Fruit fly (Drosophila melanogaster) whole organism, embryonic: Measurements from ENCODE around the gene CG32599.

Experiments used
- Antp ChIP-seq: fragments of 200-800 bp; sonication (Bioruptor generic); optimal IDR thresholded peaks from 3 replicates; lab custom pipeline; 2016; ENCODE audit warnings: missing biosample characterization, missing genetic modification characterization
- Atf-2 ChIP-seq: fragments of 200-800 bp; sonication (Bioruptor generic); optimal IDR thresholded peaks from 2 replicates; lab custom pipeline; 2016; ENCODE audit warnings: missing biosample characterization, missing genetic modification characterization
- CG10654 ChIP-seq: fragments of 200-800 bp; sonication (Bioruptor generic); optimal IDR thresholded peaks from 2 replicates; lab custom pipeline; 2016; ENCODE audit warnings: missing biosample characterization, missing genetic modification characterization
- CG10959 ChIP-seq: fragments of 200-800 bp; sonication (Bioruptor generic); IDR thresholded peaks from 2 replicates; pipeline ENCODE4 v1.3.6; 2022; ENCODE audit warnings: missing biosample characterization, missing genetic modification characterization
- CG13894 ChIP-seq: fragments of 200-800 bp; sonication (Bioruptor generic); optimal IDR thresholded peaks from 3 replicates; lab custom pipeline; 2018; ENCODE audit warnings: missing biosample characterization, mild to moderate bottlenecking, missing genetic modification characterization, moderate library complexity
- CG14014 ChIP-seq: fragments of 200-800 bp; sonication (Bioruptor generic); IDR thresholded peaks from 2 replicates; pipeline ENCODE4 v1.3.6; 2022; ENCODE audit warnings: missing biosample characterization, missing genetic modification characterization
- CG14667 ChIP-seq: fragments of 200-800 bp; sonication (Bioruptor generic); IDR thresholded peaks from 2 replicates; pipeline ENCODE4 v1.3.6; 2022; ENCODE audit warnings: missing biosample characterization, missing genetic modification characterization
- CG16863 ChIP-seq: fragments of 200-800 bp; sonication (Bioruptor generic); optimal IDR thresholded peaks from 3 replicates; lab custom pipeline; 2016; ENCODE audit warnings: missing biosample characterization, missing genetic modification characterization
- CG17385 ChIP-seq: fragments of 200-800 bp; sonication (Bioruptor generic); optimal IDR thresholded peaks from 3 replicates; lab custom pipeline; 2018; ENCODE audit warnings: missing biosample characterization, mild to moderate bottlenecking, missing genetic modification characterization
- CG18011 ChIP-seq: fragments of 200-800 bp; sonication (Bioruptor generic); optimal IDR thresholded peaks from 2 replicates; lab custom pipeline; 2017; ENCODE audit warnings: missing biosample characterization, missing genetic modification characterization, mild to moderate bottlenecking, moderate library complexity, missing genotype
- CG30020 ChIP-seq: fragments of 200-800 bp; optimal IDR thresholded peaks from 2 replicates; lab custom pipeline; 2019; ENCODE audit warnings: missing biosample characterization, mild to moderate bottlenecking, missing genetic modification characterization, moderate library complexity
- CG31224 ChIP-seq: fragments of 200-800 bp; sonication (Bioruptor generic); IDR thresholded peaks from 2 replicates; pipeline ENCODE4 v1.3.6; 2022; ENCODE audit warnings: missing biosample characterization, missing genetic modification characterization
- CG31441 ChIP-seq: fragments of 200-800 bp; sonication (Bioruptor generic); IDR thresholded peaks from 2 replicates; pipeline ENCODE4 v1.3.6; 2022; ENCODE audit warnings: missing biosample characterization, missing genetic modification characterization
- CG3847 ChIP-seq: fragments of 200-800 bp; sonication (Bioruptor generic); IDR thresholded peaks from 2 replicates; pipeline ENCODE4 v1.3.6; 2022; ENCODE audit warnings: missing biosample characterization, missing genetic modification characterization
- CG4282 ChIP-seq: fragments of 200-800 bp; sonication (Bioruptor generic); optimal IDR thresholded peaks from 2 replicates; lab custom pipeline; 2016; ENCODE audit warnings: missing biosample characterization, missing genetic modification characterization
- CG43689 ChIP-seq: fragments of 200-800 bp; sonication (Bioruptor generic); IDR thresholded peaks from 2 replicates; pipeline ENCODE4 v1.3.6; 2022; ENCODE audit warnings: missing biosample characterization, missing genetic modification characterization
- CG4707 ChIP-seq: fragments of 200-800 bp; sonication (Bioruptor generic); optimal IDR thresholded peaks from 2 replicates; lab custom pipeline; 2018; ENCODE audit warnings: missing biosample characterization, mild to moderate bottlenecking, missing genetic modification characterization, moderate library complexity
- CG6654 ChIP-seq: fragments of 200-800 bp; sonication (Bioruptor generic); optimal IDR thresholded peaks from 2 replicates; lab custom pipeline; 2017; ENCODE audit warnings: missing biosample characterization, mild to moderate bottlenecking, missing genetic modification characterization
- CG6765 ChIP-seq: fragments of 200-800 bp; sonication (Bioruptor generic); optimal IDR thresholded peaks from 3 replicates; lab custom pipeline; 2017; ENCODE audit warnings: missing biosample characterization, mild to moderate bottlenecking, missing genetic modification characterization
- CG9215 ChIP-seq: fragments of 200-800 bp; sonication (Bioruptor generic); IDR thresholded peaks from 2 replicates; pipeline ENCODE4 v1.3.6; 2022; ENCODE audit warnings: missing biosample characterization, missing genetic modification characterization
- Camta ChIP-seq: fragments of 200-800 bp; sonication (Bioruptor generic); optimal IDR thresholded peaks from 2 replicates; lab custom pipeline; 2016; ENCODE audit warnings: missing biosample characterization, missing genetic modification characterization
- Dll ChIP-seq: fragments of 200-800 bp; sonication (Bioruptor generic); IDR thresholded peaks from 4 replicates; pipeline ENCODE4 v1.3.6; 2022; ENCODE audit warnings: missing biosample characterization, missing genetic modification characterization; ENCODE audit not compliant: partially characterized antibody
- Doc2 ChIP-seq: fragments of 200-800 bp; sonication (Bioruptor generic); IDR thresholded peaks from 2 replicates; pipeline ENCODE4 v1.3.6; 2022; ENCODE audit warnings: missing biosample characterization, missing genetic modification characterization
- ERR ChIP-seq: fragments of 200-800 bp; sonication (Bioruptor generic); optimal IDR thresholded peaks from 2 replicates; lab custom pipeline; 2016; ENCODE audit warnings: missing biosample characterization, missing genetic modification characterization
- Eip74EF ChIP-seq, 2 experiments: fragments of 200-800 bp in 1 of 2; fragments of >200 bp in 1 of 2; sonication (Bioruptor generic) in 1 of 2; optimal IDR thresholded peaks; 2 replicates each; lab custom pipeline; 2017 to 2019; ENCODE audit warnings: missing biosample characterization in 2 of 2, missing genetic modification characterization in 2 of 2, mild to moderate bottlenecking in 1 of 2, moderate library complexity in 1 of 2
- Gsc ChIP-seq: fragments of 200-800 bp; sonication (Bioruptor generic); IDR thresholded peaks from 2 replicates; pipeline ENCODE4 v1.3.6; 2022; ENCODE audit warnings: missing biosample characterization, missing genetic modification characterization
- Jarid2 ChIP-seq: fragments of 200-800 bp; sonication (Bioruptor generic); optimal IDR thresholded peaks from 3 replicates; lab custom pipeline; 2017; ENCODE audit warnings: mild to moderate bottlenecking, missing biosample characterization, missing genetic modification reagents, missing genetic modification characterization
- Mrtf ChIP-seq: fragments of 200-800 bp; sonication (Bioruptor generic); IDR thresholded peaks from 3 replicates; pipeline ENCODE4 v1.3.6; 2022; ENCODE audit warnings: missing biosample characterization, missing genetic modification characterization
- PHDP ChIP-seq: fragments of 200-800 bp; sonication (Bioruptor generic); optimal IDR thresholded peaks from 3 replicates; lab custom pipeline; 2018; ENCODE audit warnings: missing biosample characterization, mild to moderate bottlenecking, missing genetic modification characterization, moderate library complexity
- Rx ChIP-seq: fragments of 200-800 bp; sonication (Bioruptor generic); IDR thresholded peaks from 2 replicates; pipeline ENCODE4 v1.3.6; 2022; ENCODE audit warnings: missing biosample characterization, missing genetic modification characterization
- Scr ChIP-seq: fragments of 200-800 bp; sonication (Bioruptor generic); IDR thresholded peaks from 2 replicates; pipeline ENCODE4 v1.3.6; 2022; ENCODE audit warnings: missing biosample characterization, missing genetic modification characterization; ENCODE audit not compliant: partially characterized antibody
- Six4 ChIP-seq: fragments of 200-800 bp; sonication (Bioruptor generic); optimal IDR thresholded peaks from 2 replicates; lab custom pipeline; 2016; ENCODE audit warnings: missing biosample characterization, missing genetic modification characterization
- Ssrp ChIP-seq: fragments of 200-800 bp; sonication (Bioruptor generic); optimal IDR thresholded peaks from 2 replicates; lab custom pipeline; 2018; ENCODE audit warnings: missing biosample characterization, mild to moderate bottlenecking, missing genetic modification characterization, moderate library complexity
- Xbp1 ChIP-seq: fragments of 200-800 bp; sonication (Bioruptor generic); optimal IDR thresholded peaks from 3 replicates; lab custom pipeline; 2016; ENCODE audit warnings: missing biosample characterization, mild to moderate bottlenecking, missing genetic modification characterization
- al ChIP-seq: fragments of 200-800 bp; sonication (Bioruptor generic); IDR thresholded peaks from 2 replicates; pipeline ENCODE4 v1.3.6; 2022; ENCODE audit warnings: missing biosample characterization, missing genetic modification characterization
- cato ChIP-seq: fragments of 200-800 bp; sonication (Bioruptor generic); optimal IDR thresholded peaks from 2 replicates; lab custom pipeline; 2016; ENCODE audit warnings: missing biosample characterization, missing genetic modification characterization, borderline replicate concordance
- chm ChIP-seq: fragments of 200-800 bp; sonication (Bioruptor generic); IDR thresholded peaks from 2 replicates; pipeline ENCODE4 v1.3.6; 2022; ENCODE audit warnings: missing biosample characterization, missing genetic modification characterization
- danr ChIP-seq: fragments of 200-800 bp; sonication (Bioruptor generic); IDR thresholded peaks from 2 replicates; pipeline ENCODE4 v1.3.6; 2022; ENCODE audit warnings: missing biosample characterization, missing genetic modification characterization
- gcm2 ChIP-seq: fragments of 200-800 bp; sonication (Bioruptor generic); optimal IDR thresholded peaks from 2 replicates; lab custom pipeline; 2016; ENCODE audit warnings: missing biosample characterization, missing genetic modification characterization
- luna ChIP-seq: fragments of 200-800 bp; sonication (Bioruptor generic); optimal IDR thresholded peaks from 2 replicates; lab custom pipeline; 2016; ENCODE audit warnings: missing biosample characterization, missing genetic modification characterization
- p53 ChIP-seq: fragments of 200-800 bp; sonication (Bioruptor generic); optimal IDR thresholded peaks from 2 replicates; lab custom pipeline; 2016; ENCODE audit warnings: missing biosample characterization, missing genetic modification characterization
- salm ChIP-seq: fragments of 200-800 bp; sonication (Bioruptor generic); optimal IDR thresholded peaks from 2 replicates; lab custom pipeline; 2018; ENCODE audit warnings: missing biosample characterization, mild to moderate bottlenecking, missing genetic modification characterization
- sd ChIP-seq: fragments of 200-800 bp; sonication (Bioruptor generic); optimal IDR thresholded peaks from 3 replicates; lab custom pipeline; 2018; ENCODE audit warnings: missing biosample characterization, mild to moderate bottlenecking, missing genetic modification characterization, moderate library complexity
- ssp ChIP-seq: fragments of 200-800 bp; sonication (Bioruptor generic); IDR thresholded peaks from 2 replicates; pipeline ENCODE4 v1.3.6; 2022; ENCODE audit warnings: missing biosample characterization, missing genetic modification characterization
- stc ChIP-seq: fragments of 200-800 bp; sonication (Bioruptor generic); IDR thresholded peaks from 2 replicates; pipeline ENCODE4 v1.3.6; 2022; ENCODE audit warnings: missing biosample characterization, missing genetic modification characterization
- sug ChIP-seq: fragments of 200-800 bp; optimal IDR thresholded peaks from 2 replicates; lab custom pipeline; 2019; ENCODE audit warnings: missing biosample characterization, mild to moderate bottlenecking, missing genetic modification characterization, moderate library complexity
- usp ChIP-seq: fragments of >200 bp; optimal IDR thresholded peaks from 2 replicates; lab custom pipeline; 2017; ENCODE audit warnings: missing biosample characterization, missing genetic modification characterization
- wek ChIP-seq: fragments of 200-800 bp; sonication (Bioruptor generic); optimal IDR thresholded peaks from 3 replicates; lab custom pipeline; 2018; ENCODE audit warnings: missing biosample characterization, mild to moderate bottlenecking, missing genetic modification characterization, moderate library complexity
- zfh1 ChIP-seq: fragments of 200-800 bp; sonication (Bioruptor generic); IDR thresholded peaks from 3 replicates; pipeline ENCODE4 v1.3.6; 2022; ENCODE audit warnings: missing biosample characterization, missing genetic modification characterization

CG32599 gene

dm6 chrX:14214505-14215449 is 28.7 kb upstream of the CG32599 start (continued):
- TF ChIP-seq Gsc (GFP tag; lab: Robert Waterston, UW) (no peak), CG18011 (GFP tag; lab: Kevin White, UChicago) (no peak), p53 (GFP tag; lab: Kevin White, UChicago) (no peak), Camta (GFP tag; lab: Kevin White, UChicago) (no peak), gcm2 (GFP tag; lab: Kevin White, UChicago) (no peak), CG17385 (peak; percentile 47), CG31441 (GFP tag; lab: Robert Waterston, UW) (peak; percentile 32; the same call in 1 of the 2 replicates), Xbp1 (GFP tag; lab: Kevin White, UChicago) (peak; percentile 13), CG3847 (GFP tag; lab: Robert Waterston, UW) (peak; percentile 48), luna (no peak), chm (no peak), sd (tag; lab: Kevin White, UChicago) (no peak), usp (GFP tag; lab: Kevin White, UChicago) (no peak), cato (no peak), Ssrp (tag; lab: Kevin White, UChicago) (peak; percentile 28), CG6654 (GFP tag; lab: Kevin White, UChicago) (peak; percentile 10), CG10654 (GFP tag; lab: Kevin White, UChicago) (no peak), Doc2 (GFP tag; lab: Robert Waterston, UW) (no peak), sug (peak; percentile 22), Rx (GFP tag; lab: Robert Waterston, UW) (no peak), salm (tag; lab: Kevin White, UChicago) (no peak), CG9215 (GFP tag; lab: Robert Waterston, UW) (peak; percentile 24; the same call in 1 of the 2 replicates), Scr (no peak), Six4 (no peak), PHDP (tag; lab: Kevin White, UChicago) (peak; percentile 67), CG30020 (tag; lab: Kevin White, UChicago) (no peak), CG43689 (GFP tag; lab: Robert Waterston, UW) (no peak), Atf-2 (no peak), Dll (no peak), CG4707 (GFP tag; lab: Kevin White, UChicago) (no peak), CG13894 (tag; lab: Kevin White, UChicago) (peak; percentile 24), Antp (no peak), Mrtf (GFP tag; lab: Robert Waterston, UW) (0 out of 3 replicates have a peak, but pooled peaks have one; percentile 26), al (GFP tag; lab: Robert Waterston, UW) (peak; percentile 49), CG14014 (GFP tag; lab: Robert Waterston, UW) (peak; percentile 50), wek (no peak), zfh1 (GFP tag; lab: Robert Waterston, UW) (no peak), stc (GFP tag; lab: Robert Waterston, UW) (0 out of 2 replicates have a peak, but pooled peaks have one; percentile 31), CG31224 (GFP tag; lab: Robert Waterston, UW) (0 out of 2 replicates have a peak, but pooled peaks have one; percentile 23), Jarid2 (no peak), Eip74EF (GFP tag; optimal IDR thresholded peaks at IDR 0.05; lab: Kevin White, UChicago) (no peak), CG6765 (GFP tag; lab: Kevin White, UChicago) (peak; percentile 50), CG14667 (GFP tag; lab: Robert Waterston, UW) (no peak), CG10959 (no peak), CG4282 (GFP tag; lab: Kevin White, UChicago) (no peak), CG16863 (GFP tag; lab: Kevin White, UChicago) (no peak), ERR (no peak), ssp (GFP tag; lab: Robert Waterston, UW) (no peak), danr (GFP tag; lab: Robert Waterston, UW) (no peak)
